Worm (Caenorhabditis elegans) whole organism, L2 larva: ENCODE data around the gene srh-68.

Experiments used
- F13H6.1 ChIP-seq: sonication (generic microtip); optimal IDR thresholded peaks from 2 replicates; lab custom pipeline; 2016; ENCODE audit warnings: missing genetic modification characterization, missing compliant biosample characterization
- ZK546.5 ChIP-seq: sonication (generic microtip); optimal IDR thresholded peaks from 2 replicates; lab custom pipeline; 2017; ENCODE audit warnings: missing biosample characterization, missing genetic modification characterization
- alr-1 ChIP-seq: fragments of 150-350 bp; optimal IDR thresholded peaks from 2 replicates; lab custom pipeline; 2014; ENCODE audit warnings: missing biosample characterization, missing genetic modification characterization
- aly-2 ChIP-seq: fragments of 150-350 bp; optimal IDR thresholded peaks from 2 replicates; lab custom pipeline; 2014; ENCODE audit warnings: missing biosample characterization, missing genetic modification characterization
- ceh-16 ChIP-seq: fragments of 150-350 bp; optimal IDR thresholded peaks from 2 replicates; lab custom pipeline; 2014; ENCODE audit warnings: missing biosample characterization, missing genetic modification characterization
- ceh-82 ChIP-seq: fragments of 150-350 bp; optimal IDR thresholded peaks from 2 replicates; lab custom pipeline; 2014; ENCODE audit warnings: missing biosample characterization, missing genetic modification characterization
- crh-2 ChIP-seq: sonication (generic microtip); optimal IDR thresholded peaks from 2 replicates; lab custom pipeline; 2017; ENCODE audit warnings: missing biosample characterization, missing genetic modification characterization
- elt-1 ChIP-seq: fragments of 150-350 bp; optimal IDR thresholded peaks from 2 replicates; lab custom pipeline; 2014; ENCODE audit warnings: missing biosample characterization, missing genetic modification characterization
- elt-3 ChIP-seq: sonication (generic microtip); optimal IDR thresholded peaks from 2 replicates; lab custom pipeline; 2017; ENCODE audit warnings: missing biosample characterization, missing genetic modification characterization
- fos-1 ChIP-seq: fragments of 150-350 bp; optimal IDR thresholded peaks from 2 replicates; lab custom pipeline; 2014; ENCODE audit warnings: missing biosample characterization, missing genetic modification characterization
- lin-13 ChIP-seq: fragments of 150-350 bp; optimal IDR thresholded peaks from 2 replicates; lab custom pipeline; 2014; ENCODE audit warnings: missing biosample characterization, missing genetic modification reagents, missing genetic modification characterization
- lin-39 ChIP-seq: fragments of 150-350 bp; optimal IDR thresholded peaks from 2 replicates; lab custom pipeline; 2014; ENCODE audit warnings: missing biosample characterization, missing genetic modification reagents, missing genetic modification characterization
- lsy-2 ChIP-seq, 2 experiments: fragments of 150-350 bp in 1 of 2; sonication (generic microtip) in 1 of 2; optimal IDR thresholded peaks; 2 replicates each; lab custom pipeline; 2014 to 2017; ENCODE audit warnings: missing biosample characterization in 2 of 2, missing genetic modification characterization in 2 of 2
- mdl-1 ChIP-seq, 2 experiments: fragments of 150-350 bp in 1 of 2; sonication (generic microtip) in 1 of 2; optimal IDR thresholded peaks; 2 replicates each; lab custom pipeline; 2017; ENCODE audit warnings: missing biosample characterization in 2 of 2, missing genetic modification characterization in 2 of 2
- nhr-10 ChIP-seq: sonication (generic microtip); optimal IDR thresholded peaks from 2 replicates; lab custom pipeline; 2017; ENCODE audit warnings: missing biosample characterization, missing genetic modification characterization
- nhr-11 ChIP-seq: fragments of 150-350 bp; optimal IDR thresholded peaks from 2 replicates; lab custom pipeline; 2014; ENCODE audit warnings: missing biosample characterization, missing genetic modification characterization
- nhr-12 ChIP-seq: fragments of 150-350 bp; optimal IDR thresholded peaks from 2 replicates; lab custom pipeline; 2014; ENCODE audit warnings: missing biosample characterization, missing genetic modification characterization
- nhr-129 ChIP-seq: fragments of 150-350 bp; optimal IDR thresholded peaks from 2 replicates; lab custom pipeline; 2014; ENCODE audit warnings: missing biosample characterization, missing genetic modification characterization
- nhr-23 ChIP-seq: fragments of 150-350 bp; optimal IDR thresholded peaks from 2 replicates; lab custom pipeline; 2014; ENCODE audit warnings: missing biosample characterization, missing genetic modification reagents, missing genetic modification characterization
- nhr-237 ChIP-seq: fragments of 150-350 bp; optimal IDR thresholded peaks from 2 replicates; lab custom pipeline; 2014; ENCODE audit warnings: missing biosample characterization, missing genetic modification characterization
- nhr-25 ChIP-seq: fragments of 150-350 bp; sonication (generic microtip); optimal IDR thresholded peaks from 3 replicates; lab custom pipeline; 2014; ENCODE audit warnings: missing biosample characterization, missing genetic modification characterization
- nhr-77 ChIP-seq: fragments of 150-350 bp; optimal IDR thresholded peaks from 2 replicates; lab custom pipeline; 2014; ENCODE audit warnings: missing biosample characterization, missing genetic modification characterization
- peb-1 ChIP-seq: fragments of 150-350 bp; optimal IDR thresholded peaks from 2 replicates; lab custom pipeline; 2014; ENCODE audit warnings: missing biosample characterization, missing genetic modification characterization
- skn-1 ChIP-seq: sonication (generic microtip); optimal IDR thresholded peaks from 2 replicates; lab custom pipeline; 2017; ENCODE audit warnings: missing biosample characterization, missing genetic modification characterization
- sma-9 ChIP-seq, 2 experiments: fragments of 150-350 bp in 1 of 2; sonication (generic microtip) in 1 of 2; optimal IDR thresholded peaks; 2 replicates each; lab custom pipeline; 2014 to 2016; ENCODE audit warnings: missing genetic modification characterization in 2 of 2, mild to moderate bottlenecking in 1 of 2, missing biosample characterization in 1 of 2, missing compliant biosample characterization in 1 of 2, missing genetic modification reagents in 1 of 2, moderate library complexity in 1 of 2
- snpc-4 ChIP-seq: fragments of 150-350 bp; optimal IDR thresholded peaks from 2 replicates; lab custom pipeline; 2014; ENCODE audit warnings: missing biosample characterization, missing genetic modification characterization
- unc-39 ChIP-seq: fragments of 150-350 bp; optimal IDR thresholded peaks from 2 replicates; lab custom pipeline; 2014; ENCODE audit warnings: missing biosample characterization, missing genetic modification characterization
- unc-55 ChIP-seq: fragments of 150-350 bp; sonication (generic microtip); optimal IDR thresholded peaks from 3 replicates; lab custom pipeline; 2014; ENCODE audit warnings: missing biosample characterization, missing genetic modification reagents, missing genetic modification characterization
- unc-62 ChIP-seq: fragments of 150-350 bp; optimal IDR thresholded peaks from 2 replicates; lab custom pipeline; 2014; ENCODE audit warnings: missing biosample characterization, missing genetic modification reagents, missing genetic modification characterization
- zag-1 ChIP-seq: fragments of 150-350 bp; optimal IDR thresholded peaks from 2 replicates; lab custom pipeline; 2014; ENCODE audit warnings: missing biosample characterization, missing genetic modification characterization
- ztf-1 ChIP-seq: fragments of 200-800 bp; sonication (Bioruptor generic); conservative IDR thresholded peaks from 2 replicates; pipeline ENCODE4 v1.3.6; 2022; ENCODE audit warnings: missing genetic modification characterization, missing compliant biosample characterization
- ztf-11 ChIP-seq: sonication (generic microtip); optimal IDR thresholded peaks from 2 replicates; lab custom pipeline; 2017; ENCODE audit warnings: missing biosample characterization, missing genetic modification characterization
- ztf-4 ChIP-seq: fragments of 150-350 bp; optimal IDR thresholded peaks from 2 replicates; lab custom pipeline; 2014; ENCODE audit warnings: missing biosample characterization, missing genetic modification characterization

srh-68 gene

ce11 chrII:12516313-12516712 lies 9.2 kb downstream of the srh-68 start, which contains the start of gene srh-61:
Gene srh-61 (minus strand): TSS chrII:12516413.
- no peak for TF ChIP-seq fos-1 (tag; lab: Kevin White, UChicago)
- no peak for TF ChIP-seq lin-39 (tag; lab: Kevin White, UChicago)
- no peak for TF ChIP-seq nhr-11
- TF ChIP-seq nhr-129 (tag; lab: Kevin White, UChicago): no peak
- TF ChIP-seq ceh-16 (tag; lab: Kevin White, UChicago): no peak
- no peak for TF ChIP-seq nhr-10 (tag; lab: Kevin White, UChicago)
- no peak for TF ChIP-seq peb-1
- TF ChIP-seq ceh-82: no peak
- no peak for TF ChIP-seq elt-3
- TF ChIP-seq F13H6.1 (tag; lab: Kevin White, UChicago): no peak
- TF ChIP-seq ztf-1 (GFP tag; lab: Robert Waterston, UW): no peak

ce11 chrII:12518008-12518407 lies 10.9 kb downstream of the srh-68 start:
- no peak for TF ChIP-seq elt-3

ce11 chrII:12518809-12519344 lies 11.7 kb downstream of the srh-68 start, which contains the start of gene srh-70:
Gene srh-70 (minus strand): TSS chrII:12518859.
- TF ChIP-seq crh-2 (tag; lab: Kevin White, UChicago): peak; percentile 55
- TF ChIP-seq nhr-23: no peak
- no peak for TF ChIP-seq ztf-1 (GFP tag; lab: Robert Waterston, UW)
- no peak for TF ChIP-seq alr-1
- no peak for TF ChIP-seq zag-1
- no peak for TF ChIP-seq ZK546.5 (tag; lab: Kevin White, UChicago)
- no peak for TF ChIP-seq ceh-16 (tag; lab: Kevin White, UChicago)
- TF ChIP-seq unc-39 (tag; lab: Kevin White, UChicago): no peak
- TF ChIP-seq lin-13: no peak
- no peak for TF ChIP-seq ztf-4 (tag; lab: Kevin White, UChicago)
- TF ChIP-seq sma-9 (GFP tag; optimal IDR thresholded peaks at IDR 0.05; lab: Kevin White, UChicago): peak; percentile 33
- TF ChIP-seq sma-9 (tag; optimal IDR thresholded peaks at IDR 0.05; lab: Kevin White, UChicago): no peak
- TF ChIP-seq lsy-2 (tag; optimal IDR thresholded peaks at IDR 0.05; lab: Kevin White, UChicago): no peak
- TF ChIP-seq fos-1 (tag; lab: Kevin White, UChicago): peak; percentile 78
- TF ChIP-seq unc-55 (GFP tag; lab: Kevin White, UChicago): no peak
- TF ChIP-seq nhr-11: no peak

ce11 chrII:12519616-12520015 lies 12.5 kb downstream of the srh-68 start, which contains the start of gene ceh-99:
Gene ceh-99 (plus strand): TSS chrII:12519981.
- TF ChIP-seq ztf-1 (GFP tag; lab: Robert Waterston, UW): no peak
- TF ChIP-seq ceh-82: no peak
- TF ChIP-seq nhr-129 (tag; lab: Kevin White, UChicago): no peak
- TF ChIP-seq zag-1: no peak
- no peak for TF ChIP-seq skn-1 (tag; lab: Kevin White, UChicago)
- TF ChIP-seq nhr-77 (tag; lab: Kevin White, UChicago): no peak
- no peak for TF ChIP-seq unc-62 (GFP tag; lab: Kevin White, UChicago)
- TF ChIP-seq, all 48 proteins: peak for 0

ce11 chrII:12525526-12525925 lies 18.4 kb downstream of the srh-68 start, which contains the start of gene srx-118:
Gene srx-118 (plus strand): TSS chrII:12525826.
- TF ChIP-seq nhr-129 (tag; lab: Kevin White, UChicago): no peak
- no peak for TF ChIP-seq ztf-1 (GFP tag; lab: Robert Waterston, UW)
- TF ChIP-seq snpc-4 (tag; lab: Kevin White, UChicago): no peak
- no peak for TF ChIP-seq nhr-25 (tag; lab: Kevin White, UChicago)
- TF ChIP-seq elt-1 (tag; lab: Kevin White, UChicago): no peak
- TF ChIP-seq ztf-11 (tag; lab: Kevin White, UChicago): no peak
- no peak for TF ChIP-seq lin-39 (tag; lab: Kevin White, UChicago)
- TF ChIP-seq fos-1 (tag; lab: Kevin White, UChicago): no peak
- no peak for TF ChIP-seq nhr-12
- TF ChIP-seq unc-62 (GFP tag; lab: Kevin White, UChicago): no peak
- no peak for TF ChIP-seq aly-2
- TF ChIP-seq ceh-82: no peak
- no peak for TF ChIP-seq skn-1 (tag; lab: Kevin White, UChicago)
- TF ChIP-seq unc-39 (tag; lab: Kevin White, UChicago): no peak
- no peak for TF ChIP-seq peb-1
- TF ChIP-seq mdl-1 (tag; optimal IDR thresholded peaks at IDR 0.05; lab: Kevin White, UChicago): no peak
- no peak for TF ChIP-seq nhr-11
- TF ChIP-seq nhr-23: no peak
- no peak for TF ChIP-seq ZK546.5 (tag; lab: Kevin White, UChicago)
- TF ChIP-seq nhr-237 (tag; lab: Kevin White, UChicago): no peak
